Fruit fly (Drosophila melanogaster) whole organism, embryonic: ENCODE measurements around the gene CG17029.

Experiments used
- Adf1 ChIP-seq: fragments of 200-800 bp; sonication (Bioruptor generic); IDR thresholded peaks from 2 replicates; pipeline ENCODE4 v1.3.6; 2022; ENCODE audit warnings: missing biosample characterization, missing genetic modification characterization
- Blimp-1 ChIP-seq: fragments of 200-800 bp; sonication (Bioruptor generic); optimal IDR thresholded peaks from 3 replicates; lab custom pipeline; 2018; ENCODE audit warnings: missing biosample characterization, missing genetic modification characterization, mild to moderate bottlenecking, moderate library complexity, missing genetic modification reagents
- CG11504 ChIP-seq: fragments of 200-800 bp; sonication (Bioruptor generic); optimal IDR thresholded peaks from 3 replicates; lab custom pipeline; 2019; ENCODE audit warnings: missing biosample characterization, mild to moderate bottlenecking, missing genetic modification characterization, moderate library complexity
- CG1233 ChIP-seq: fragments of 200-800 bp; sonication (Bioruptor generic); optimal IDR thresholded peaks from 4 replicates; lab custom pipeline; 2018; ENCODE audit warnings: missing biosample characterization, mild to moderate bottlenecking, missing genetic modification characterization
- CG13296 ChIP-seq: fragments of 200-800 bp; sonication (Bioruptor generic); optimal IDR thresholded peaks from 3 replicates; lab custom pipeline; 2018; ENCODE audit warnings: missing biosample characterization, mild to moderate bottlenecking, missing genetic modification characterization
- CG15011 ChIP-seq: fragments of 200-800 bp; sonication (Bioruptor generic); optimal IDR thresholded peaks from 3 replicates; lab custom pipeline; 2018; ENCODE audit warnings: missing biosample characterization, mild to moderate bottlenecking, missing genetic modification characterization
- CG15601 ChIP-seq: fragments of 200-800 bp; sonication (Bioruptor generic); optimal IDR thresholded peaks from 3 replicates; lab custom pipeline; 2019; ENCODE audit warnings: missing biosample characterization, mild to moderate bottlenecking, missing genetic modification characterization, moderate library complexity
- CG16779 ChIP-seq: fragments of 200-800 bp; sonication (Bioruptor generic); IDR thresholded peaks from 2 replicates; pipeline ENCODE4 v1.3.6; 2022; ENCODE audit warnings: missing biosample characterization, missing genetic modification characterization
- CG17328 ChIP-seq: fragments of 200-800 bp; sonication (Bioruptor generic); IDR thresholded peaks from 2 replicates; pipeline ENCODE4 v1.3.6; 2022; ENCODE audit warnings: missing biosample characterization, missing genetic modification characterization
- CG17359 ChIP-seq: fragments of 200-800 bp; sonication (Bioruptor generic); optimal IDR thresholded peaks from 3 replicates; lab custom pipeline; 2018; ENCODE audit warnings: missing biosample characterization, mild to moderate bottlenecking, missing genetic modification characterization, moderate library complexity
- CG18619 ChIP-seq: fragments of 200-800 bp; sonication (Bioruptor generic); optimal IDR thresholded peaks from 3 replicates; lab custom pipeline; 2017; ENCODE audit warnings: missing biosample characterization, mild to moderate bottlenecking, missing genetic modification characterization
- CG2678 ChIP-seq: fragments of 200-800 bp; sonication (Bioruptor generic); optimal IDR thresholded peaks from 3 replicates; lab custom pipeline; 2019; ENCODE audit warnings: missing biosample characterization, mild to moderate bottlenecking, missing genetic modification characterization, moderate library complexity
- CG31441 ChIP-seq: fragments of 200-800 bp; sonication (Bioruptor generic); IDR thresholded peaks from 2 replicates; pipeline ENCODE4 v1.3.6; 2022; ENCODE audit warnings: missing biosample characterization, missing genetic modification characterization
- CG33213 ChIP-seq: fragments of 200-800 bp; sonication (Bioruptor generic); optimal IDR thresholded peaks from 3 replicates; lab custom pipeline; 2016; ENCODE audit warnings: missing biosample characterization, missing genetic modification characterization
- CG3407 ChIP-seq: fragments of 200-800 bp; sonication (Bioruptor generic); optimal IDR thresholded peaks from 2 replicates; lab custom pipeline; 2018; ENCODE audit warnings: missing biosample characterization, mild to moderate bottlenecking, missing genetic modification characterization
- CG3838 ChIP-seq: fragments of 200-800 bp; sonication (Bioruptor generic); optimal IDR thresholded peaks from 3 replicates; lab custom pipeline; 2016; ENCODE audit warnings: missing biosample characterization, missing genetic modification characterization
- CG6683 ChIP-seq: fragments of 200-800 bp; sonication (Bioruptor generic); optimal IDR thresholded peaks from 2 replicates; lab custom pipeline; 2017; ENCODE audit warnings: missing biosample characterization, mild to moderate bottlenecking, missing genetic modification characterization, missing genetic modification reagents
- CG6854 ChIP-seq: fragments of 200-800 bp; sonication (Bioruptor generic); optimal IDR thresholded peaks from 3 replicates; lab custom pipeline; 2017; ENCODE audit warnings: missing biosample characterization, mild to moderate bottlenecking, missing genetic modification characterization
- CG7987 ChIP-seq: fragments of 200-800 bp; sonication (Bioruptor generic); optimal IDR thresholded peaks from 2 replicates; lab custom pipeline; 2018; ENCODE audit warnings: missing biosample characterization, mild to moderate bottlenecking, missing genetic modification characterization, moderate library complexity
- CG8281 ChIP-seq: fragments of 200-800 bp; sonication (Bioruptor generic); optimal IDR thresholded peaks from 2 replicates; lab custom pipeline; 2018; ENCODE audit warnings: missing biosample characterization, mild to moderate bottlenecking, missing genetic modification characterization, moderate library complexity
- CG9727 ChIP-seq: fragments of 200-800 bp; sonication (Bioruptor generic); optimal IDR thresholded peaks from 3 replicates; lab custom pipeline; 2017; ENCODE audit warnings: missing biosample characterization, mild to moderate bottlenecking, missing genetic modification characterization
- CHES-1-like ChIP-seq: fragments of 200-800 bp; sonication (Bioruptor generic); optimal IDR thresholded peaks from 2 replicates; lab custom pipeline; 2016; ENCODE audit warnings: missing biosample characterization, missing genetic modification characterization
- Chrac-16 ChIP-seq: fragments of 200-800 bp; sonication (Bioruptor generic); optimal IDR thresholded peaks from 3 replicates; lab custom pipeline; 2016; ENCODE audit warnings: missing biosample characterization, missing genetic modification characterization
- Dek ChIP-seq: fragments of 200-800 bp; sonication (Bioruptor generic); optimal IDR thresholded peaks from 3 replicates; lab custom pipeline; 2019; ENCODE audit warnings: missing biosample characterization, mild to moderate bottlenecking, missing genetic modification characterization, moderate library complexity
- Dp ChIP-seq: fragments of 200-800 bp; sonication (Bioruptor generic); optimal IDR thresholded peaks from 2 replicates; lab custom pipeline; 2018; ENCODE audit warnings: missing biosample characterization, mild to moderate bottlenecking, missing genetic modification characterization, moderate library complexity
- Hr3 ChIP-seq: fragments of 200-800 bp; sonication (Bioruptor generic); optimal IDR thresholded peaks from 3 replicates; lab custom pipeline; 2016; ENCODE audit warnings: missing biosample characterization, missing genetic modification characterization
- Mad ChIP-seq: fragments of 200-800 bp; sonication (Bioruptor generic); optimal IDR thresholded peaks from 2 replicates; lab custom pipeline; 2016; ENCODE audit warnings: missing biosample characterization, missing genetic modification characterization
- Neu2 ChIP-seq: fragments of 200-800 bp; sonication (Bioruptor generic); optimal IDR thresholded peaks from 3 replicates; lab custom pipeline; 2016; ENCODE audit warnings: missing biosample characterization, missing genetic modification characterization, borderline replicate concordance
- Nf-YA ChIP-seq: fragments of 200-800 bp; sonication (Bioruptor generic); IDR thresholded peaks from 2 replicates; pipeline ENCODE4 v1.3.6; 2022; ENCODE audit warnings: missing biosample characterization, missing genetic modification characterization
- PHDP ChIP-seq: fragments of 200-800 bp; sonication (Bioruptor generic); optimal IDR thresholded peaks from 3 replicates; lab custom pipeline; 2018; ENCODE audit warnings: missing biosample characterization, mild to moderate bottlenecking, missing genetic modification characterization, moderate library complexity
- Trl ChIP-seq, 3 experiments: fragments of >200 bp in 2 of 3; fragments of 200-800 bp in 1 of 3; sonication (Bioruptor generic) in 1 of 3; optimal IDR thresholded peaks; 2 replicates in 1 of 3; 3 replicates in 2 of 3; lab custom pipeline; 2016 to 2017; ENCODE audit warnings: missing biosample characterization in 1 of 3, missing genetic modification characterization in 1 of 3
- aop ChIP-seq: fragments of 200-800 bp; sonication (Bioruptor generic); IDR thresholded peaks from 2 replicates; pipeline ENCODE4 v1.3.6; 2022; ENCODE audit warnings: missing biosample characterization, missing genetic modification characterization
- bsh ChIP-seq, 2 experiments: fragments of 200-800 bp; sonication (Bioruptor generic); optimal IDR thresholded peaks; 2 replicates each; lab custom pipeline; 2017 to 2018; ENCODE audit warnings: mild to moderate bottlenecking in 2 of 2, missing biosample characterization in 2 of 2, missing genetic modification characterization in 2 of 2, moderate library complexity in 1 of 2
- ci ChIP-seq: fragments of 200-800 bp; sonication (Bioruptor generic); IDR thresholded peaks from 3 replicates; pipeline ENCODE4 v1.3.6; 2022; ENCODE audit warnings: missing biosample characterization, missing genetic modification characterization
- dan ChIP-seq: fragments of 200-800 bp; sonication (Bioruptor generic); IDR thresholded peaks from 2 replicates; pipeline ENCODE4 v1.3.6; 2022; ENCODE audit warnings: missing biosample characterization, missing genetic modification characterization
- dmrt99B ChIP-seq: fragments of 200-800 bp; sonication (Bioruptor generic); optimal IDR thresholded peaks from 2 replicates; lab custom pipeline; 2018; ENCODE audit warnings: missing biosample characterization, mild to moderate bottlenecking, missing genetic modification characterization, moderate library complexity
- dysf ChIP-seq: fragments of 200-800 bp; sonication (Bioruptor generic); IDR thresholded peaks from 3 replicates; pipeline ENCODE4 v1.3.6; 2022; ENCODE audit warnings: missing biosample characterization, missing genetic modification characterization
- eyg ChIP-seq: fragments of 200-800 bp; sonication (Bioruptor generic); optimal IDR thresholded peaks from 3 replicates; lab custom pipeline; 2016; ENCODE audit warnings: missing biosample characterization, missing genetic modification characterization
- fd102C ChIP-seq: fragments of 200-800 bp; sonication (Bioruptor generic); optimal IDR thresholded peaks from 2 replicates; lab custom pipeline; 2018; ENCODE audit warnings: missing biosample characterization, mild to moderate bottlenecking, missing genetic modification characterization, moderate library complexity
- fd64A ChIP-seq: fragments of 200-800 bp; sonication (Bioruptor generic); optimal IDR thresholded peaks from 3 replicates; lab custom pipeline; 2018; ENCODE audit warnings: missing biosample characterization, mild to moderate bottlenecking, missing genetic modification characterization
- gem ChIP-seq: fragments of 200-800 bp; sonication (Bioruptor generic); optimal IDR thresholded peaks from 2 replicates; lab custom pipeline; 2019; ENCODE audit warnings: missing biosample characterization, mild to moderate bottlenecking, missing genetic modification characterization, moderate library complexity
- kay ChIP-seq: fragments of 200-800 bp; sonication (Bioruptor generic); optimal IDR thresholded peaks from 2 replicates; lab custom pipeline; 2016; ENCODE audit warnings: missing biosample characterization, missing genetic modification characterization
- lilli ChIP-seq: fragments of 200-800 bp; sonication (Bioruptor generic); optimal IDR thresholded peaks from 3 replicates; lab custom pipeline; 2016; ENCODE audit warnings: missing biosample characterization, missing genetic modification characterization
- oc ChIP-seq: fragments of 200-800 bp; sonication (Bioruptor generic); optimal IDR thresholded peaks from 2 replicates; lab custom pipeline; 2018; ENCODE audit warnings: missing biosample characterization, mild to moderate bottlenecking, missing genetic modification characterization, moderate library complexity
- p53 ChIP-seq: fragments of 200-800 bp; sonication (Bioruptor generic); optimal IDR thresholded peaks from 2 replicates; lab custom pipeline; 2016; ENCODE audit warnings: missing biosample characterization, missing genetic modification characterization
- sens ChIP-seq: fragments of 200-800 bp; sonication (Bioruptor generic); peaks from one replicate; lab custom pipeline; 2016; ENCODE audit warnings: missing biosample characterization, missing genetic modification characterization
- sug ChIP-seq: fragments of 200-800 bp; optimal IDR thresholded peaks from 2 replicates; lab custom pipeline; 2019; ENCODE audit warnings: missing biosample characterization, mild to moderate bottlenecking, missing genetic modification characterization, moderate library complexity
- tup ChIP-seq: fragments of 200-800 bp; sonication (Bioruptor generic); optimal IDR thresholded peaks from 2 replicates; lab custom pipeline; 2016; ENCODE audit warnings: missing biosample characterization, mild to moderate bottlenecking, missing genetic modification characterization, moderate library complexity
- twi ChIP-seq: fragments of 200-800 bp; optimal IDR thresholded peaks from 2 replicates; lab custom pipeline; 2019; ENCODE audit warnings: missing biosample characterization, mild to moderate bottlenecking, missing genetic modification characterization, moderate library complexity
- zf30C ChIP-seq: fragments of 200-800 bp; sonication (Bioruptor generic); optimal IDR thresholded peaks from 3 replicates; lab custom pipeline; 2018; ENCODE audit warnings: missing biosample characterization, mild to moderate bottlenecking, missing genetic modification characterization
- zfh1 ChIP-seq: fragments of 200-800 bp; sonication (Bioruptor generic); IDR thresholded peaks from 3 replicates; pipeline ENCODE4 v1.3.6; 2022; ENCODE audit warnings: missing biosample characterization, missing genetic modification characterization

CG17029 gene

dm6 chr3L:16010176-16010575 lies 33.5 kb downstream of the CG17029 start:
- TF ChIP-seq Dek (tag; lab: Kevin White, UChicago) (no peak), Blimp-1 (GFP tag; lab: Kevin White, UChicago) (peak; percentile 24), fd102C (GFP tag; lab: Kevin White, UChicago) (no peak), twi (tag; lab: Kevin White, UChicago) (no peak), dmrt99B (tag; lab: Kevin White, UChicago) (no peak), Chrac-16 (GFP tag; lab: Kevin White, UChicago) (no peak), CG8281 (tag; lab: Kevin White, UChicago) (no peak), sug (tag; lab: Kevin White, UChicago) (no peak), CG17359 (tag; lab: Kevin White, UChicago) (peak; percentile 51), oc (tag; lab: Kevin White, UChicago) (no peak), Mad (GFP tag; lab: Kevin White, UChicago) (no peak), zfh1 (GFP tag; lab: Robert Waterston, UW) (no peak), CG11504 (tag; lab: Kevin White, UChicago) (peak; percentile 5), CG6854 (GFP tag; lab: Kevin White, UChicago) (no peak), fd64A (peak; percentile 24), CG31441 (GFP tag; lab: Robert Waterston, UW) (no peak), sens (GFP tag; lab: Kevin White, UChicago) (peak; percentile 70), aop (GFP tag; lab: Robert Waterston, UW) (no peak), zf30C (GFP tag; lab: Kevin White, UChicago) (no peak), bsh (GFP tag; optimal IDR thresholded peaks at IDR 0.05; lab: Kevin White, UChicago) (peak in 1 of 2 experiments; percentile 16), CG3838 (no peak), CG3407 (GFP tag; lab: Kevin White, UChicago) (peak; percentile 29), CHES-1-like (no peak), CG15601 (tag; lab: Kevin White, UChicago) (peak; percentile 12), CG9727 (GFP tag; lab: Kevin White, UChicago) (no peak), Nf-YA (GFP tag; lab: Robert Waterston, UW) (no peak), tup (GFP tag; lab: Kevin White, UChicago) (no peak), dan (no peak), p53 (GFP tag; lab: Kevin White, UChicago) (no peak), dysf (GFP tag; lab: Robert Waterston, UW) (no peak), Neu2 (GFP tag; lab: Kevin White, UChicago) (no peak), CG13296 (no peak), CG6683 (no peak), Trl (optimal IDR thresholded peaks at IDR 0.05; lab: Kevin White, UChicago) (no peak), Trl (GFP tag; optimal IDR thresholded peaks at IDR 0.05; lab: Kevin White, UChicago) (no peak), CG15011 (GFP tag; lab: Kevin White, UChicago) (no peak), CG17328 (no peak), CG7987 (no peak), CG16779 (no peak), ci (GFP tag; lab: Robert Waterston, UW) (peak; percentile 46; the same call in 1 of the 3 replicates), Adf1 (GFP tag; lab: Robert Waterston, UW) (no peak), Hr3 (GFP tag; lab: Kevin White, UChicago) (no peak), gem (tag; lab: Kevin White, UChicago) (peak; percentile 3), eyg (no peak), CG2678 (tag; lab: Kevin White, UChicago) (peak; percentile 1), kay (GFP tag; lab: Kevin White, UChicago) (no peak), CG1233 (GFP tag; lab: Kevin White, UChicago) (peak; percentile 4), CG18619 (no peak), PHDP (tag; lab: Kevin White, UChicago) (peak; percentile 18), lilli (no peak), CG33213 (GFP tag; lab: Kevin White, UChicago) (no peak), Dp (GFP tag; lab: Kevin White, UChicago) (no peak)
